Fruit fly (Drosophila melanogaster) whole organism, prepupa: ENCODE measurements around the gene CG5969.
A peak's percentile ranks its signal among the peaks of the same experiment; 100 is the strongest.

Source experiments
- Blimp-1 ChIP-seq: fragments of 200-800 bp; sonication (Bioruptor generic); optimal IDR thresholded peaks from 3 replicates; lab custom pipeline; 2017; ENCODE audit warnings: missing biosample characterization, missing genetic modification characterization, mild to moderate bottlenecking, moderate library complexity, missing genetic modification reagents
- CG10631 ChIP-seq: fragments of 200-800 bp; sonication (Bioruptor generic); optimal IDR thresholded peaks from 2 replicates; lab custom pipeline; 2016; ENCODE audit warnings: missing biosample characterization, missing genetic modification characterization
- CG10669 ChIP-seq: fragments of 200-800 bp; sonication (Bioruptor generic); optimal IDR thresholded peaks from 3 replicates; lab custom pipeline; 2018; ENCODE audit warnings: missing biosample characterization, mild to moderate bottlenecking, missing genetic modification characterization, moderate library complexity
- CG11762 ChIP-seq: fragments of 200-800 bp; sonication (Bioruptor generic); optimal IDR thresholded peaks from 3 replicates; lab custom pipeline; 2016; ENCODE audit warnings: missing biosample characterization, missing genetic modification characterization; ENCODE audit not compliant: insufficient read depth
- CG11902 ChIP-seq: fragments of 200-800 bp; sonication (Bioruptor generic); optimal IDR thresholded peaks from 3 replicates; lab custom pipeline; 2016; ENCODE audit warnings: missing biosample characterization, missing genetic modification characterization
- CG1621 ChIP-seq: fragments of 200-800 bp; sonication (Bioruptor generic); optimal IDR thresholded peaks from 3 replicates; lab custom pipeline; 2018; ENCODE audit warnings: missing biosample characterization, mild to moderate bottlenecking, missing genetic modification characterization
- CG16779 ChIP-seq: fragments of 200-800 bp; sonication (Bioruptor generic); optimal IDR thresholded peaks from 3 replicates; lab custom pipeline; 2017; ENCODE audit warnings: missing biosample characterization, mild to moderate bottlenecking, missing genetic modification characterization
- CG31627 ChIP-seq: fragments of 200-800 bp; sonication (Bioruptor generic); optimal IDR thresholded peaks from 3 replicates; lab custom pipeline; 2016; ENCODE audit warnings: missing biosample characterization, missing genetic modification characterization
- CG32006 ChIP-seq: fragments of 200-800 bp; sonication (Bioruptor generic); optimal IDR thresholded peaks from 3 replicates; lab custom pipeline; 2017; ENCODE audit warnings: missing biosample characterization, mild to moderate bottlenecking, missing genetic modification characterization
- CG34406 ChIP-seq: fragments of 200-800 bp; sonication (Bioruptor generic); optimal IDR thresholded peaks from 3 replicates; lab custom pipeline; 2016; ENCODE audit warnings: missing biosample characterization, missing genetic modification characterization
- CG3919 ChIP-seq: fragments of 200-800 bp; sonication (Bioruptor generic); optimal IDR thresholded peaks from 3 replicates; lab custom pipeline; 2016; ENCODE audit warnings: missing biosample characterization, missing genetic modification characterization
- CG4318 ChIP-seq: fragments of 200-800 bp; sonication (Bioruptor generic); optimal IDR thresholded peaks from 3 replicates; lab custom pipeline; 2017; ENCODE audit warnings: missing biosample characterization, mild to moderate bottlenecking, missing genetic modification characterization
- CG6163 ChIP-seq: fragments of 200-800 bp; sonication (Bioruptor generic); IDR thresholded peaks from 3 replicates; pipeline ENCODE4 v1.3.6; 2022; ENCODE audit warnings: missing biosample characterization, missing genetic modification characterization
- CG6276 ChIP-seq: fragments of 200-800 bp; sonication (Bioruptor generic); optimal IDR thresholded peaks from 2 replicates; lab custom pipeline; 2017; ENCODE audit warnings: missing biosample characterization, mild to moderate bottlenecking, missing genetic modification characterization
- CG6792 ChIP-seq: fragments of 200-800 bp; sonication (Bioruptor generic); optimal IDR thresholded peaks from 3 replicates; lab custom pipeline; 2016; ENCODE audit warnings: missing biosample characterization, missing genetic modification characterization
- CG7368 ChIP-seq: fragments of 200-800 bp; sonication (Bioruptor generic); optimal IDR thresholded peaks from 3 replicates; lab custom pipeline; 2016; ENCODE audit warnings: missing biosample characterization, missing genetic modification characterization
- CG8119 ChIP-seq: fragments of 200-800 bp; sonication (Bioruptor generic); IDR thresholded peaks from 3 replicates; pipeline ENCODE4 v1.3.6; 2022; ENCODE audit warnings: missing biosample characterization, missing genetic modification characterization
- CG8632 ChIP-seq: fragments of 200-800 bp; sonication (Bioruptor generic); optimal IDR thresholded peaks from 3 replicates; lab custom pipeline; 2016; ENCODE audit warnings: missing biosample characterization, missing genetic modification characterization
- CG9139 ChIP-seq: fragments of 200-800 bp; sonication (Bioruptor generic); optimal IDR thresholded peaks from 3 replicates; lab custom pipeline; 2017; ENCODE audit warnings: missing biosample characterization, mild to moderate bottlenecking, missing genetic modification characterization
- Eip75B ChIP-seq: fragments of 200-800 bp; sonication (Bioruptor generic); optimal IDR thresholded peaks from 3 replicates; lab custom pipeline; 2016; ENCODE audit warnings: missing biosample characterization, missing genetic modification characterization
- Eip93F ChIP-seq: fragments of 200-800 bp; sonication (Bioruptor generic); optimal IDR thresholded peaks from 2 replicates; lab custom pipeline; 2016; ENCODE audit warnings: missing biosample characterization, mild to moderate bottlenecking, missing genetic modification characterization
- Ets21C ChIP-seq: fragments of 200-800 bp; sonication (Bioruptor generic); optimal IDR thresholded peaks from 3 replicates; lab custom pipeline; 2016; ENCODE audit warnings: missing biosample characterization, missing genetic modification characterization
- Gug ChIP-seq: fragments of 200-800 bp; sonication (Bioruptor generic); IDR thresholded peaks from 2 replicates; pipeline ENCODE4 v1.3.6; 2022; ENCODE audit warnings: missing biosample characterization, missing genetic modification characterization
- Hr38 ChIP-seq: sonication (Bioruptor generic); optimal IDR thresholded peaks from 2 replicates; lab custom pipeline; 2016; ENCODE audit warnings: missing biosample characterization, missing genetic modification characterization
- Hr39 ChIP-seq: fragments of 200-800 bp; sonication (Bioruptor generic); optimal IDR thresholded peaks from 2 replicates; lab custom pipeline; 2016; ENCODE audit warnings: missing biosample characterization, missing genetic modification characterization
- Hr4 ChIP-seq: fragments of 200-800 bp; sonication (Bioruptor generic); optimal IDR thresholded peaks from 3 replicates; lab custom pipeline; 2016; ENCODE audit warnings: missing biosample characterization, missing genetic modification characterization
- Lpt ChIP-seq: fragments of 200-800 bp; sonication (Bioruptor generic); optimal IDR thresholded peaks from 3 replicates; lab custom pipeline; 2016; ENCODE audit warnings: missing biosample characterization, missing genetic modification characterization
- Met ChIP-seq: fragments of 200-800 bp; sonication (Bioruptor generic); optimal IDR thresholded peaks from 3 replicates; lab custom pipeline; 2016; ENCODE audit warnings: missing biosample characterization, missing genetic modification characterization
- OdsH ChIP-seq: fragments of 200-800 bp; sonication (Bioruptor generic); optimal IDR thresholded peaks from 3 replicates; lab custom pipeline; 2016; ENCODE audit warnings: missing biosample characterization, missing genetic modification characterization
- Smox ChIP-seq: fragments of 200-800 bp; sonication (Bioruptor generic); optimal IDR thresholded peaks from 3 replicates; lab custom pipeline; 2016; ENCODE audit warnings: missing biosample characterization, missing genetic modification characterization
- Sox102F ChIP-seq: fragments of 200-800 bp; sonication (Bioruptor generic); optimal IDR thresholded peaks from 2 replicates; lab custom pipeline; 2016; ENCODE audit warnings: missing biosample characterization, mild to moderate bottlenecking, missing genetic modification characterization
- Sox15 ChIP-seq: fragments of 200-800 bp; sonication (Bioruptor generic); optimal IDR thresholded peaks from 3 replicates; lab custom pipeline; 2016; ENCODE audit warnings: missing biosample characterization, missing genetic modification characterization
- achi ChIP-seq: fragments of 200-800 bp; sonication (Bioruptor generic); optimal IDR thresholded peaks from 3 replicates; lab custom pipeline; 2016; ENCODE audit warnings: missing biosample characterization, missing genetic modification characterization
- cyc ChIP-seq: fragments of 200-800 bp; sonication (Bioruptor generic); optimal IDR thresholded peaks from 3 replicates; lab custom pipeline; 2016; ENCODE audit warnings: missing biosample characterization, missing genetic modification characterization
- dac ChIP-seq: fragments of 200-800 bp; sonication (Bioruptor generic); optimal IDR thresholded peaks from 2 replicates; lab custom pipeline; 2017; ENCODE audit warnings: missing biosample characterization, mild to moderate bottlenecking, missing genetic modification characterization
- eg ChIP-seq: fragments of 200-800 bp; sonication (Bioruptor generic); IDR thresholded peaks from 3 replicates; pipeline ENCODE4 v1.3.6; 2022; ENCODE audit warnings: missing biosample characterization, missing genetic modification characterization
- esn ChIP-seq: fragments of 200-800 bp; sonication (Bioruptor generic); optimal IDR thresholded peaks from 2 replicates; lab custom pipeline; 2016; ENCODE audit warnings: missing biosample characterization, mild to moderate bottlenecking, missing genetic modification characterization, moderate library complexity
- fd59A ChIP-seq: fragments of 200-800 bp; sonication (Bioruptor generic); optimal IDR thresholded peaks from 2 replicates; lab custom pipeline; 2017; ENCODE audit warnings: missing biosample characterization, mild to moderate bottlenecking, missing genetic modification characterization, missing genetic modification reagents
- fd85E ChIP-seq: fragments of 200-800 bp; sonication (Bioruptor generic); optimal IDR thresholded peaks from 3 replicates; lab custom pipeline; 2016; ENCODE audit warnings: missing biosample characterization, missing genetic modification characterization
- fkh ChIP-seq: fragments of 200-800 bp; sonication (Bioruptor generic); optimal IDR thresholded peaks from 3 replicates; lab custom pipeline; 2017; ENCODE audit warnings: missing biosample characterization, mild to moderate bottlenecking, missing genetic modification characterization, moderate library complexity
- lz ChIP-seq: fragments of 200-800 bp; sonication (Bioruptor generic); optimal IDR thresholded peaks from 3 replicates; lab custom pipeline; 2016; ENCODE audit warnings: missing biosample characterization, missing genetic modification characterization
- net ChIP-seq: fragments of 200-800 bp; sonication (Bioruptor generic); optimal IDR thresholded peaks from 3 replicates; lab custom pipeline; 2016; ENCODE audit warnings: missing biosample characterization, missing genetic modification characterization
- pdm3 ChIP-seq: fragments of 200-800 bp; sonication (Bioruptor generic); optimal IDR thresholded peaks from 3 replicates; lab custom pipeline; 2016; ENCODE audit warnings: missing biosample characterization, missing genetic modification characterization
- spab ChIP-seq: fragments of 200-800 bp; sonication (Bioruptor generic); optimal IDR thresholded peaks from 2 replicates; lab custom pipeline; 2017; ENCODE audit warnings: missing biosample characterization, mild to moderate bottlenecking, missing genetic modification characterization, missing genetic modification reagents
- ss ChIP-seq, 2 experiments: fragments of 200-800 bp; sonication (Bioruptor generic); optimal IDR thresholded peaks; 2 replicates in 1 of 2; 3 replicates in 1 of 2; lab custom pipeline; 2017 to 2018; ENCODE audit warnings: mild to moderate bottlenecking in 2 of 2, missing biosample characterization in 2 of 2, missing genetic modification characterization in 2 of 2, moderate library complexity in 1 of 2
- svp ChIP-seq: fragments of 200-800 bp; sonication (Bioruptor generic); peaks from one replicate; lab custom pipeline; 2016; ENCODE audit warnings: missing biosample characterization, missing genetic modification characterization
- topi ChIP-seq: fragments of 200-800 bp; sonication (Bioruptor generic); optimal IDR thresholded peaks from 3 replicates; lab custom pipeline; 2016; ENCODE audit warnings: missing biosample characterization, missing genetic modification characterization
- vri ChIP-seq: fragments of 200-800 bp; sonication (Bioruptor generic); optimal IDR thresholded peaks from 3 replicates; lab custom pipeline; 2016; ENCODE audit warnings: missing biosample characterization, mild to moderate bottlenecking, missing genetic modification characterization

The CG5969 gene

DNA sequence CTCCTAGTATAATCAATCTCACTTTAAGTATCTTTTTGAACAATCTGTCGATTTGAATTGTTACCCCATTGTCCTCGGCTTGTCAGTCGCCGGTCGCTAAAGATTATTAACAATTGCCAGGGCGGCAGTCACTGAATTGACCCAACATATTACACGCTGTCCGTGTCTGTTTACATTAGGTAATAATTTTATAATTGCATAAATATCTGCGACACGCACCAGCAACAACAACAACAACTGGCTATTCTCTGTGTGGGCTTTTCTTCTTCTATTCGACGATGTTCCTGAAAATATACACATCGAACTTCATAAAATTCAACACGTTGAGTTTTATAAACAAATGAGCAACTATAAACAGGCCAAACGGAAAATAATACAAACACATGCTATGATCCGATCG lies 24.8 kb upstream of the CG5969 start:
- TF ChIP-seq CG7368 (GFP tag; lab: Kevin White, UChicago) (no peak), Hr4 (GFP tag; lab: Kevin White, UChicago) (no peak), eg (GFP tag; lab: Robert Waterston, UW) (no peak), CG10631 (GFP tag; lab: Kevin White, UChicago) (no peak), lz (GFP tag; lab: Kevin White, UChicago) (no peak), CG34406 (GFP tag; lab: Kevin White, UChicago) (no peak), svp (GFP tag; lab: Kevin White, UChicago) (peak; percentile 49)

DNA sequence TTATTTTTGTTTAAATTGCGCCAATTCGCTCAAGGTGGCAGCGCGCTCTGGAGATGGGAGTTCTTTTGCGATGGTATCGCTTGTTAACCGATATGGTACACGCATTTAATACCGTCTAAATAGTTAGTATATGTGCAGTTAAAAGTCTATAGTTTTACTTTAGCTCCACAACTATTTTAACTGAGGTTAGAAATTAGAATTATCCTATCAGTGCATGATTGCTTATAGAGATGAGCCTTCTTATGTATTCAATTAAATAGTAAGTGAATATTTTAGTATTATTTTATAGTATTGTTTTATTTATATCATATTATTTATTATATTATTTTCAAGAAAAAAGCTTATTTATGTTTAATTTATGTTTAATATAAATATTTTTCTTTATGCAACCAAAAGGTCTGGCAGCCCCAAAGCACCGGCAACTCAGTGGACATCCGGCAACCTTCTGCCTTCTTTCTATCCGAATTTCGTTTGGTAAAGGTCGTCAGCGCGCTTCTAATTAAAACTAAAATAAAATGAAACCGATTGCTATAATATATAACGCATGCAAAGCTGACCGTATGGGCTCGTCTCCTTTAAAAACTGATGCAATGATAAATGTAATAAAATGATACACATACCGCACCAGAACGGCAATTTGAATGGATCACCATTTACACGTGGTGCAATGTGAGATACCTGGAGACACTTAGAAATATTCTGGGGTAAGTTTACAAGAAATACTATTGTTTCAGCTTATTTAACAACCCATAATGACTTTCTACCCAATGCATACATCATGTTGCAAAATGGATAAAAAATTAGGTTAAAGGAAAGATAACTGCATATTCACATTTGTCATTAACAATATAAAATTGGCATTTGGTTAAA lies 20.5 kb upstream of the CG5969 start, which contains the start of gene CG5199:
Gene CG5199 (minus strand): TSS at position 52 of the 870 bp plus-strand sequence.
- TF ChIP-seq Gug (GFP tag; lab: Robert Waterston, UW) (peak; percentile 65), Sox102F (GFP tag; lab: Kevin White, UChicago) (peak; percentile 1), CG10631 (GFP tag; lab: Kevin White, UChicago) (peak; percentile 82), CG16779 (tag; lab: Kevin White, UChicago) (no peak), Blimp-1 (GFP tag; lab: Kevin White, UChicago) (peak; percentile 11), CG4318 (GFP tag; lab: Kevin White, UChicago) (peak; percentile 49), cyc (GFP tag; lab: Kevin White, UChicago) (peak; percentile 74), CG8119 (no peak), Sox15 (GFP tag; lab: Kevin White, UChicago) (peak; percentile 37), CG11902 (GFP tag; lab: Kevin White, UChicago) (peak; percentile 53), Lpt (peak; percentile 35), CG32006 (peak; percentile 63), fd85E (GFP tag; lab: Kevin White, UChicago) (no peak), CG11762 (GFP tag; lab: Kevin White, UChicago) (peak; percentile 45), CG34406 (GFP tag; lab: Kevin White, UChicago) (peak; percentile 52), CG10669 (GFP tag; lab: Kevin White, UChicago) (peak; percentile 49), CG8632 (GFP tag; lab: Kevin White, UChicago) (peak; percentile 33), Hr38 (GFP tag; lab: Kevin White, UChicago) (no peak), CG6276 (GFP tag; lab: Kevin White, UChicago) (no peak), dac (GFP tag; lab: Kevin White, UChicago) (no peak), Smox (GFP tag; lab: Kevin White, UChicago) (no peak), Hr4 (GFP tag; lab: Kevin White, UChicago) (peak; percentile 12), achi (peak; percentile 57), svp (GFP tag; lab: Kevin White, UChicago) (peak; percentile 84), fkh (GFP tag; lab: Kevin White, UChicago) (no peak), Eip75B (GFP tag; lab: Kevin White, UChicago) (no peak), pdm3 (no peak), ss (GFP tag; optimal IDR thresholded peaks at IDR 0.05; lab: Kevin White, UChicago) (no peak), esn (GFP tag; lab: Kevin White, UChicago) (peak; percentile 50), vri (GFP tag; lab: Kevin White, UChicago) (no peak), topi (GFP tag; lab: Kevin White, UChicago) (peak; percentile 37), net (GFP tag; lab: Kevin White, UChicago) (no peak), CG6792 (peak; percentile 48), OdsH (GFP tag; lab: Kevin White, UChicago) (peak; percentile 53), CG31627 (GFP tag; lab: Kevin White, UChicago) (peak; percentile 52), eg (GFP tag; lab: Robert Waterston, UW) (no peak; the same call in 2 of the 3 replicates), Met (GFP tag; lab: Kevin White, UChicago) (no peak), CG1621 (tag; lab: Kevin White, UChicago) (no peak), spab (GFP tag; lab: Kevin White, UChicago) (no peak), CG6163 (GFP tag; lab: Robert Waterston, UW) (peak; percentile 42; the same call in 1 of the 3 replicates), CG9139 (GFP tag; lab: Kevin White, UChicago) (no peak), Ets21C (no peak), CG3919 (peak; percentile 68), Eip93F (GFP tag; lab: Kevin White, UChicago) (no peak), Hr39 (GFP tag; lab: Kevin White, UChicago) (peak; percentile 48), fd59A (GFP tag; lab: Kevin White, UChicago) (no peak)
